Worm (Caenorhabditis elegans) whole organism, L3 larva: ENCODE data around the gene lips-11.

ENCODE experiments used
- R02D3.7 ChIP-seq: fragments of 150-350 bp; optimal IDR thresholded peaks from 2 replicates; lab custom pipeline; 2014; ENCODE audit warnings: missing biosample characterization, missing genetic modification characterization
- ZK546.5 ChIP-seq: sonication (generic microtip); optimal IDR thresholded peaks from 2 replicates; lab custom pipeline; 2017; ENCODE audit warnings: missing biosample characterization, missing genetic modification characterization
- aly-2 ChIP-seq: fragments of 150-350 bp; optimal IDR thresholded peaks from 2 replicates; lab custom pipeline; 2014; ENCODE audit warnings: missing biosample characterization, missing genetic modification characterization
- ama-1 ChIP-seq: fragments of 150-350 bp; optimal IDR thresholded peaks from 2 replicates; lab custom pipeline; 2018
- ceh-16 ChIP-seq: sonication (generic microtip); optimal IDR thresholded peaks from 2 replicates; lab custom pipeline; 2017; ENCODE audit warnings: missing biosample characterization, missing genetic modification characterization
- ceh-9 ChIP-seq: sonication (generic microtip); optimal IDR thresholded peaks from 2 replicates; lab custom pipeline; 2018; ENCODE audit warnings: missing biosample characterization, missing genetic modification characterization
- egl-27 ChIP-seq: sonication (generic microtip); optimal IDR thresholded peaks from 4 replicates; lab custom pipeline; 2017; ENCODE audit warnings: missing biosample characterization, missing genetic modification reagents, missing genetic modification characterization
- egl-5 ChIP-seq: fragments of 150-350 bp; optimal IDR thresholded peaks from 2 replicates; lab custom pipeline; 2017; ENCODE audit warnings: missing biosample characterization, missing genetic modification reagents, missing genetic modification characterization, inconsistent platforms
- elt-1 ChIP-seq: fragments of 150-350 bp; optimal IDR thresholded peaks from 2 replicates; lab custom pipeline; 2014; ENCODE audit warnings: missing biosample characterization, missing genetic modification characterization
- elt-2 ChIP-seq: sonication (generic microtip); optimal IDR thresholded peaks from 2 replicates; lab custom pipeline; 2016; ENCODE audit warnings: missing genetic modification reagents, mild to moderate bottlenecking, missing genetic modification characterization, missing compliant biosample characterization
- elt-3 ChIP-seq, 3 experiments: fragments of 150-350 bp in 1 of 3; sonication (generic microtip) in 2 of 3; optimal IDR thresholded peaks; 2 replicates in 2 of 3; 4 replicates in 1 of 3; lab custom pipeline; 2014 to 2017; ENCODE audit warnings: missing biosample characterization in 3 of 3, missing genetic modification characterization in 3 of 3
- fkh-10 ChIP-seq: sonication (generic microtip); optimal IDR thresholded peaks from 2 replicates; lab custom pipeline; 2017; ENCODE audit warnings: missing biosample characterization, missing genetic modification reagents, missing genetic modification characterization
- fkh-2 ChIP-seq: fragments of 150-350 bp; optimal IDR thresholded peaks from 2 replicates; lab custom pipeline; 2014; ENCODE audit warnings: missing biosample characterization, missing genetic modification reagents, missing genetic modification characterization
- fos-1 ChIP-seq: fragments of 150-350 bp; optimal IDR thresholded peaks from 2 replicates; lab custom pipeline; 2014; ENCODE audit warnings: missing biosample characterization, missing genetic modification characterization
- jun-1 ChIP-seq: fragments of 150-350 bp; optimal IDR thresholded peaks from 2 replicates; lab custom pipeline; 2014; ENCODE audit warnings: missing biosample characterization, missing genetic modification reagents, missing genetic modification characterization
- lin-15B ChIP-seq: fragments of 150-350 bp; optimal IDR thresholded peaks from 2 replicates; lab custom pipeline; 2014; ENCODE audit warnings: missing biosample characterization, missing genetic modification characterization
- lin-39 ChIP-seq: fragments of 150-350 bp; optimal IDR thresholded peaks from 2 replicates; lab custom pipeline; 2018; ENCODE audit warnings: missing biosample characterization, missing genetic modification reagents, missing genetic modification characterization
- mdl-1 ChIP-seq: fragments of 150-350 bp; optimal IDR thresholded peaks from 2 replicates; lab custom pipeline; 2014; ENCODE audit warnings: missing biosample characterization, missing genetic modification characterization
- mml-1 ChIP-seq: fragments of 150-350 bp; sonication (generic microtip); optimal IDR thresholded peaks from 3 replicates; lab custom pipeline; 2014; ENCODE audit warnings: missing biosample characterization, missing genetic modification characterization
- nfya-1 ChIP-seq: sonication (generic microtip); optimal IDR thresholded peaks from 2 replicates; lab custom pipeline; 2017; ENCODE audit warnings: missing genetic modification characterization, mild to moderate bottlenecking, missing compliant biosample characterization, antibody characterized with exemption, moderate library complexity; ENCODE audit not compliant: insufficient read depth
- nhr-11 ChIP-seq: fragments of 150-350 bp; optimal IDR thresholded peaks from 2 replicates; lab custom pipeline; 2014; ENCODE audit warnings: missing biosample characterization, missing genetic modification characterization
- nhr-12 ChIP-seq: fragments of 150-350 bp; optimal IDR thresholded peaks from 2 replicates; lab custom pipeline; 2014; ENCODE audit warnings: missing biosample characterization, missing genetic modification characterization
- nhr-23 ChIP-seq: fragments of 150-350 bp; optimal IDR thresholded peaks from 2 replicates; lab custom pipeline; 2014; ENCODE audit warnings: missing biosample characterization, missing genetic modification reagents, missing genetic modification characterization
- nhr-237 ChIP-seq: fragments of 150-350 bp; optimal IDR thresholded peaks from 2 replicates; lab custom pipeline; 2014; ENCODE audit warnings: missing biosample characterization, missing genetic modification characterization
- nhr-28 ChIP-seq: fragments of 150-350 bp; optimal IDR thresholded peaks from 2 replicates; lab custom pipeline; 2014; ENCODE audit warnings: missing biosample characterization, missing genetic modification characterization
- nhr-67 ChIP-seq: fragments of 150-350 bp; optimal IDR thresholded peaks from 2 replicates; lab custom pipeline; 2014; ENCODE audit warnings: missing biosample characterization, missing genetic modification characterization
- nhr-76 ChIP-seq: fragments of 150-350 bp; sonication (generic microtip); optimal IDR thresholded peaks from 5 replicates; lab custom pipeline; 2014; ENCODE audit warnings: missing biosample characterization, missing genetic modification characterization
- nhr-77 ChIP-seq: fragments of 150-350 bp; optimal IDR thresholded peaks from 2 replicates; lab custom pipeline; 2014; ENCODE audit warnings: missing biosample characterization, missing genetic modification characterization
- pqm-1 ChIP-seq: fragments of 150-350 bp; optimal IDR thresholded peaks from 2 replicates; lab custom pipeline; 2017; ENCODE audit warnings: missing biosample characterization, missing genetic modification characterization, inconsistent platforms
- sea-2 ChIP-seq: fragments of 150-350 bp; sonication (generic microtip); optimal IDR thresholded peaks from 4 replicates; lab custom pipeline; 2014; ENCODE audit warnings: missing biosample characterization, missing genetic modification reagents, missing genetic modification characterization
- skn-1 ChIP-seq: fragments of 150-350 bp; optimal IDR thresholded peaks from 2 replicates; lab custom pipeline; 2014; ENCODE audit warnings: missing biosample characterization, missing genetic modification characterization
- snpc-4 ChIP-seq: fragments of 150-350 bp; optimal IDR thresholded peaks from 2 replicates; lab custom pipeline; 2014; ENCODE audit warnings: missing biosample characterization, missing genetic modification characterization
- unc-62 ChIP-seq: fragments of 150-350 bp; sonication (generic microtip); optimal IDR thresholded peaks from 4 replicates; lab custom pipeline; 2014; ENCODE audit warnings: missing biosample characterization, missing genetic modification reagents, missing genetic modification characterization
- ztf-11 ChIP-seq: fragments of 150-350 bp; optimal IDR thresholded peaks from 2 replicates; lab custom pipeline; 2014; ENCODE audit warnings: missing biosample characterization, missing genetic modification characterization

Gene lips-11

ce11 chrII:1110901-1111300 lies at the start of gene lips-11:
lips-11 (minus strand) TSS chrII:1111001.
- TF ChIP-seq ceh-16, result no peak
- no peak for TF ChIP-seq mdl-1
- peak; percentile 19 for TF ChIP-seq elt-2 (tag; lab: Kevin White, UChicago)

ce11 chrII:1159718-1160117 lies 48.9 kb upstream of the lips-11 start:
- no peak for TF ChIP-seq ZK546.5 (tag; lab: Kevin White, UChicago)
- peak; percentile 92 for TF ChIP-seq elt-2 (tag; lab: Kevin White, UChicago)
- no peak for TF ChIP-seq ceh-9 (tag; lab: Kevin White, UChicago)
- TF ChIP-seq mml-1, result no peak
- TF ChIP-seq elt-3 (tag; optimal IDR thresholded peaks at IDR 0.05; lab: Kevin White, UChicago), result no peak
- TF ChIP-seq fos-1 (tag; lab: Kevin White, UChicago), result no peak
- TF ChIP-seq pqm-1 (tag; lab: Kevin White, UChicago), result peak; percentile 46
- no peak for TF ChIP-seq nhr-28 (tag; lab: Kevin White, UChicago)
- TF ChIP-seq nhr-237 (tag; lab: Kevin White, UChicago), result no peak
- TF ChIP-seq ceh-16, result no peak
- no peak for TF ChIP-seq lin-39 (tag; lab: Kevin White, UChicago)
- TF ChIP-seq nfya-1 (tag; lab: Kevin White, UChicago), result no peak
- peak; percentile 48 for TF ChIP-seq jun-1 (tag; lab: Kevin White, UChicago)
- no peak for TF ChIP-seq egl-5 (tag; lab: Kevin White, UChicago)

- TF ChIP-seq snpc-4 (tag; lab: Kevin White, UChicago) (no peak), elt-2 (tag; lab: Kevin White, UChicago) (no peak)
These were observed 46.3 kb upstream of the lips-11 start for ce11 chrII:1157135-1157534.

ce11 chrII:1153299-1153698 lies 42.5 kb upstream of the lips-11 start:
- TF ChIP-seq R02D3.7 (no peak), egl-27 (tag; lab: Kevin White, UChicago) (no peak), nhr-11 (tag; lab: Kevin White, UChicago) (no peak), nhr-77 (tag; lab: Kevin White, UChicago) (no peak), nhr-67 (tag; lab: Kevin White, UChicago) (no peak), egl-5 (tag; lab: Kevin White, UChicago) (no peak), ama-1 (no peak), elt-1 (no peak), nhr-23 (tag; lab: Kevin White, UChicago) (no peak), mml-1 (no peak), skn-1 (tag; lab: Kevin White, UChicago) (no peak), nhr-12 (tag; lab: Kevin White, UChicago) (no peak)

- TF ChIP-seq nhr-11 (tag; lab: Kevin White, UChicago) (no peak), elt-2 (tag; lab: Kevin White, UChicago) (peak; percentile 30)
These were observed 41.9 kb upstream of the lips-11 start for ce11 chrII:1152732-1153131.

- TF ChIP-seq nhr-23 (tag; lab: Kevin White, UChicago) (no peak), nhr-11 (tag; lab: Kevin White, UChicago) (no peak), skn-1 (tag; lab: Kevin White, UChicago) (no peak), fkh-2 (tag; lab: Kevin White, UChicago) (no peak), nhr-237 (tag; lab: Kevin White, UChicago) (no peak), nhr-76 (tag; lab: Kevin White, UChicago) (no peak), pqm-1 (tag; lab: Kevin White, UChicago) (no peak), unc-62 (no peak)
These were observed 41.0 kb upstream of the lips-11 start for ce11 chrII:1151810-1152209.

ce11 chrII:1149390-1149789 lies 38.6 kb upstream of the lips-11 start:
- no peak for TF ChIP-seq jun-1 (tag; lab: Kevin White, UChicago)
- no peak for TF ChIP-seq fkh-10
- TF ChIP-seq ztf-11 (tag; lab: Kevin White, UChicago), result no peak
- TF ChIP-seq skn-1 (tag; lab: Kevin White, UChicago), result no peak
- TF ChIP-seq R02D3.7, result no peak
- TF ChIP-seq snpc-4 (tag; lab: Kevin White, UChicago), result no peak
- TF ChIP-seq nhr-23 (tag; lab: Kevin White, UChicago), result no peak
- no peak for TF ChIP-seq mdl-1
- TF ChIP-seq sea-2 (GFP tag; lab: Kevin White, UChicago), result no peak
- no peak for TF ChIP-seq nhr-77 (tag; lab: Kevin White, UChicago)
- TF ChIP-seq elt-1, result no peak
- no peak for TF ChIP-seq nhr-28 (tag; lab: Kevin White, UChicago)
- TF ChIP-seq ZK546.5 (tag; lab: Kevin White, UChicago), result no peak
- TF ChIP-seq nhr-76 (tag; lab: Kevin White, UChicago), result no peak
- TF ChIP-seq aly-2 (tag; lab: Kevin White, UChicago), result no peak
- no peak for TF ChIP-seq nfya-1 (tag; lab: Kevin White, UChicago)
- TF ChIP-seq lin-15B (tag; lab: Kevin White, UChicago), result no peak
- no peak for TF ChIP-seq egl-27 (tag; lab: Kevin White, UChicago)
